Fruit fly (Drosophila melanogaster): ENCODE measurements around the gene CRAT.

- TF ChIP-seq CTCF (optimal IDR thresholded peaks at IDR 0.05) (no peak), CG8478 (optimal IDR thresholded peaks at IDR 0.05) (no peak)
Measured at dm6 chr3R:6410412-6411225, 34.8 kb upstream of the CRAT start.
